Worm (Caenorhabditis elegans): ENCODE data around the gene ZK377.15.

The ZK377.15 gene

ce11 chrX:3503025-3503424 is 37.3 kb upstream of the ZK377.15 start:
- no peak for TF ChIP-seq syd-9 (tag; optimal IDR thresholded peaks at IDR 0.05)
- TF ChIP-seq ceh-14 (tag; optimal IDR thresholded peaks at IDR 0.05), result no peak
- no peak for TF ChIP-seq ceh-18 (tag; optimal IDR thresholded peaks at IDR 0.05)
- no peak for TF ChIP-seq zip-5 (tag; optimal IDR thresholded peaks at IDR 0.05)
- no peak for TF ChIP-seq fkh-6 (tag; optimal IDR thresholded peaks at IDR 0.05)

- no peak for TF ChIP-seq fkh-10 (GFP tag; optimal IDR thresholded peaks at IDR 0.05)
- no peak for TF ChIP-seq elt-4 (tag; optimal IDR thresholded peaks at IDR 0.05)
- no peak for TF ChIP-seq npax-4 (tag; optimal IDR thresholded peaks at IDR 0.05)
- TF ChIP-seq ceh-24 (tag; optimal IDR thresholded peaks at IDR 0.05), result no peak
- TF ChIP-seq ceh-22 (tag; optimal IDR thresholded peaks at IDR 0.05), result no peak
- TF ChIP-seq hlh-8 (tag; optimal IDR thresholded peaks at IDR 0.05), result no peak
- no peak for TF ChIP-seq pha-4 (tag; optimal IDR thresholded peaks at IDR 0.05)
- TF ChIP-seq Y22D7AL.16 (tag; optimal IDR thresholded peaks at IDR 0.05), result no peak
- TF ChIP-seq pros-1 (tag; optimal IDR thresholded peaks at IDR 0.05), result no peak
- no peak for TF ChIP-seq pax-1 (tag; optimal IDR thresholded peaks at IDR 0.05)
- no peak for TF ChIP-seq C08G9.2 (tag; optimal IDR thresholded peaks at IDR 0.05)
- TF ChIP-seq T23F11.4 (GFP tag; optimal IDR thresholded peaks at IDR 0.05), result no peak
- TF ChIP-seq nhr-11 (tag; optimal IDR thresholded peaks at IDR 0.05), result no peak
- no peak for TF ChIP-seq unc-3 (GFP tag; conservative IDR thresholded peaks at IDR 0.05)
- no peak for TF ChIP-seq unc-3 (tag; optimal IDR thresholded peaks at IDR 0.05)
- TF ChIP-seq dve-1 (tag; optimal IDR thresholded peaks at IDR 0.05), result no peak
- TF ChIP-seq che-1 (tag; optimal IDR thresholded peaks at IDR 0.05), result no peak
Measured at ce11 chrX:3500903-3501302, 35.2 kb upstream of the ZK377.15 start.

- TF ChIP-seq pax-1 (tag; optimal IDR thresholded peaks at IDR 0.05) (no peak), unc-3 (GFP tag; conservative IDR thresholded peaks at IDR 0.05) (no peak), unc-3 (tag; optimal IDR thresholded peaks at IDR 0.05) (no peak), ceh-2 (tag; optimal IDR thresholded peaks at IDR 0.05) (no peak), F13H6.1 (tag; optimal IDR thresholded peaks at IDR 0.05) (no peak), K02D7.2 (tag; optimal IDR thresholded peaks at IDR 0.05) (no peak), sox-2 (GFP tag; IDR thresholded peaks at IDR 0.05) (no peak), syd-9 (tag; optimal IDR thresholded peaks at IDR 0.05) (no peak), pros-1 (tag; optimal IDR thresholded peaks at IDR 0.05) (no peak), rnt-1 (tag; optimal IDR thresholded peaks at IDR 0.05) (no peak), npax-4 (tag; optimal IDR thresholded peaks at IDR 0.05) (no peak), unc-42 (tag; optimal IDR thresholded peaks at IDR 0.05) (no peak)
Measured at ce11 chrX:3500357-3500756, 34.7 kb upstream of the ZK377.15 start.

ce11 chrX:3499867-3500266 is 34.2 kb upstream of the ZK377.15 start:
- no peak for TF ChIP-seq dmd-4 (tag; optimal IDR thresholded peaks at IDR 0.05; ENCODE audit: borderline replicate concordance)
- no peak for TF ChIP-seq odd-2 (tag; optimal IDR thresholded peaks at IDR 0.05)
- TF ChIP-seq pag-3 (tag; optimal IDR thresholded peaks at IDR 0.05; ENCODE audit: borderline replicate concordance), result no peak
- TF ChIP-seq mec-3 (tag; optimal IDR thresholded peaks at IDR 0.05; ENCODE audit: borderline replicate concordance), result no peak
- TF ChIP-seq gmeb-2 (tag; optimal IDR thresholded peaks at IDR 0.05), result no peak
- TF ChIP-seq hlh-30 (tag; optimal IDR thresholded peaks at IDR 0.05; ENCODE audit: insufficient read depth), result no peak
- TF ChIP-seq che-1 (tag; optimal IDR thresholded peaks at IDR 0.05), result no peak
- no peak for TF ChIP-seq pha-2 (tag; optimal IDR thresholded peaks at IDR 0.05)
- TF ChIP-seq ceh-9 (tag; optimal IDR thresholded peaks at IDR 0.05), result no peak
- TF ChIP-seq fkh-6 (tag; optimal IDR thresholded peaks at IDR 0.05), result no peak
- no peak for TF ChIP-seq ceh-22 (tag; optimal IDR thresholded peaks at IDR 0.05)
- TF ChIP-seq lin-11 (tag; optimal IDR thresholded peaks at IDR 0.05), result no peak
- TF ChIP-seq hlh-6 (tag; optimal IDR thresholded peaks at IDR 0.05), result no peak
